Fruit fly (Drosophila melanogaster) whole organism, embryonic: ENCODE results near the gene CG8042.

Source experiments
- Ada2b ChIP-seq: fragments of 200-800 bp; sonication (Bioruptor generic); IDR thresholded peaks from 2 replicates; pipeline ENCODE4 v1.3.6; 2022; ENCODE audit warnings: missing biosample characterization, missing genetic modification characterization
- CG10431 ChIP-seq: fragments of 200-800 bp; sonication (Bioruptor generic); optimal IDR thresholded peaks from 3 replicates; lab custom pipeline; 2018; ENCODE audit warnings: missing biosample characterization, mild to moderate bottlenecking, missing genetic modification characterization
- CG11504 ChIP-seq: fragments of 200-800 bp; sonication (Bioruptor generic); optimal IDR thresholded peaks from 3 replicates; lab custom pipeline; 2019; ENCODE audit warnings: missing biosample characterization, mild to moderate bottlenecking, missing genetic modification characterization, moderate library complexity
- CG13123 ChIP-seq: fragments of 200-800 bp; sonication (Bioruptor generic); optimal IDR thresholded peaks from 2 replicates; lab custom pipeline; 2016; ENCODE audit warnings: missing biosample characterization, missing genetic modification characterization
- CG14667 ChIP-seq: fragments of 200-800 bp; sonication (Bioruptor generic); IDR thresholded peaks from 2 replicates; pipeline ENCODE4 v1.3.6; 2022; ENCODE audit warnings: missing biosample characterization, missing genetic modification characterization
- CG16815 ChIP-seq: fragments of 200-800 bp; sonication (Bioruptor generic); optimal IDR thresholded peaks from 3 replicates; lab custom pipeline; 2017; ENCODE audit warnings: missing biosample characterization, mild to moderate bottlenecking, missing genetic modification characterization
- CG17802 ChIP-seq: fragments of 200-800 bp; sonication (Bioruptor generic); optimal IDR thresholded peaks from 2 replicates; lab custom pipeline; 2018; ENCODE audit warnings: missing biosample characterization, mild to moderate bottlenecking, missing genetic modification characterization, moderate library complexity
- CG2129 ChIP-seq: fragments of 200-800 bp; sonication (Bioruptor generic); IDR thresholded peaks from 2 replicates; pipeline ENCODE4 v1.3.6; 2022; ENCODE audit warnings: missing biosample characterization, missing genetic modification characterization; ENCODE audit not compliant: partially characterized antibody
- CG2199 ChIP-seq: fragments of 200-800 bp; sonication (Bioruptor generic); IDR thresholded peaks from 3 replicates; pipeline ENCODE4 v1.3.6; 2022; ENCODE audit warnings: missing biosample characterization, missing genetic modification characterization
- CG30020 ChIP-seq: fragments of 200-800 bp; optimal IDR thresholded peaks from 2 replicates; lab custom pipeline; 2019; ENCODE audit warnings: missing biosample characterization, mild to moderate bottlenecking, missing genetic modification characterization, moderate library complexity
- CG32767 ChIP-seq: fragments of 200-800 bp; sonication (Bioruptor generic); IDR thresholded peaks from 2 replicates; pipeline ENCODE4 v1.3.6; 2022; ENCODE audit warnings: missing biosample characterization, missing genetic modification characterization
- CG34422 ChIP-seq: fragments of 200-800 bp; sonication (Bioruptor generic); IDR thresholded peaks from 3 replicates; pipeline ENCODE4 v1.3.6; 2022; ENCODE audit warnings: missing biosample characterization, missing genetic modification characterization
- CG3847 ChIP-seq: fragments of 200-800 bp; sonication (Bioruptor generic); IDR thresholded peaks from 2 replicates; pipeline ENCODE4 v1.3.6; 2022; ENCODE audit warnings: missing biosample characterization, missing genetic modification characterization
- Dek ChIP-seq: fragments of 200-800 bp; sonication (Bioruptor generic); optimal IDR thresholded peaks from 3 replicates; lab custom pipeline; 2019; ENCODE audit warnings: missing biosample characterization, mild to moderate bottlenecking, missing genetic modification characterization, moderate library complexity
- Drgx ChIP-seq: fragments of 200-800 bp; sonication (Bioruptor generic); IDR thresholded peaks from 2 replicates; pipeline ENCODE4 v1.3.6; 2022; ENCODE audit warnings: missing biosample characterization, missing genetic modification characterization
- NC2β ChIP-seq: fragments of 200-800 bp; sonication (Bioruptor generic); optimal IDR thresholded peaks from 2 replicates; lab custom pipeline; 2016; ENCODE audit warnings: missing biosample characterization, missing genetic modification characterization
- Pdp1 ChIP-seq, 2 experiments: fragments of 200-800 bp; sonication (Bioruptor generic); optimal IDR thresholded peaks; 3 replicates each; lab custom pipeline; 2016; ENCODE audit warnings: missing biosample characterization in 2 of 2, missing genetic modification characterization in 2 of 2, mild to moderate bottlenecking in 1 of 2, moderate library complexity in 1 of 2
- Trl ChIP-seq, 3 experiments: fragments of >200 bp in 2 of 3; fragments of 200-800 bp in 1 of 3; sonication (Bioruptor generic) in 1 of 3; optimal IDR thresholded peaks; 2 replicates in 1 of 3; 3 replicates in 2 of 3; lab custom pipeline; 2016 to 2017; ENCODE audit warnings: missing biosample characterization in 1 of 3, missing genetic modification characterization in 1 of 3
- Usf ChIP-seq: fragments of 200-800 bp; sonication (Bioruptor generic); optimal IDR thresholded peaks from 2 replicates; lab custom pipeline; 2017; ENCODE audit warnings: missing genotype, missing biosample characterization, missing genetic modification characterization
- Vsx1 ChIP-seq: fragments of 200-800 bp; sonication (Bioruptor generic); optimal IDR thresholded peaks from 2 replicates; lab custom pipeline; 2017; ENCODE audit warnings: missing biosample characterization, mild to moderate bottlenecking, missing genetic modification characterization, missing genetic modification reagents
- al ChIP-seq: fragments of 200-800 bp; sonication (Bioruptor generic); IDR thresholded peaks from 2 replicates; pipeline ENCODE4 v1.3.6; 2022; ENCODE audit warnings: missing biosample characterization, missing genetic modification characterization
- bsh ChIP-seq, 2 experiments: fragments of 200-800 bp; sonication (Bioruptor generic); optimal IDR thresholded peaks; 2 replicates each; lab custom pipeline; 2017 to 2018; ENCODE audit warnings: mild to moderate bottlenecking in 2 of 2, missing biosample characterization in 2 of 2, missing genetic modification characterization in 2 of 2, moderate library complexity in 1 of 2
- chinmo ChIP-seq: fragments of 200-800 bp; sonication (Bioruptor generic); IDR thresholded peaks from 4 replicates; pipeline ENCODE4 v1.3.6; 2022; ENCODE audit warnings: missing biosample characterization, missing genetic modification characterization; ENCODE audit not compliant: partially characterized antibody
- gem ChIP-seq: fragments of 200-800 bp; sonication (Bioruptor generic); optimal IDR thresholded peaks from 2 replicates; lab custom pipeline; 2019; ENCODE audit warnings: missing biosample characterization, mild to moderate bottlenecking, missing genetic modification characterization, moderate library complexity
- ken ChIP-seq: fragments of 200-800 bp; sonication (Bioruptor generic); IDR thresholded peaks from 3 replicates; pipeline ENCODE4 v1.3.6; 2022; ENCODE audit warnings: missing biosample characterization, missing genetic modification characterization
- nom ChIP-seq: fragments of 200-800 bp; sonication (Bioruptor generic); optimal IDR thresholded peaks from 2 replicates; lab custom pipeline; 2017; ENCODE audit warnings: missing biosample characterization, missing genetic modification characterization, mild to moderate bottlenecking, moderate library complexity, missing genetic modification reagents
- prd ChIP-seq, 3 experiments: fragments of >200 bp in 2 of 3; fragments of 200-800 bp in 1 of 3; sonication (Bioruptor generic) in 1 of 3; optimal IDR thresholded peaks in 2 of 3; IDR thresholded peaks in 1 of 3; 2 replicates in 2 of 3; 3 replicates in 1 of 3; pipeline versions ENCODE4 v1.3.6 to Lab custom; 2017 to 2022; ENCODE audit warnings: missing biosample characterization in 1 of 3, missing genetic modification characterization in 1 of 3
- repo ChIP-seq: fragments of 200-800 bp; sonication (Bioruptor generic); optimal IDR thresholded peaks from 2 replicates; lab custom pipeline; 2016; ENCODE audit warnings: missing biosample characterization, missing genetic modification characterization
- slou ChIP-seq: fragments of 200-800 bp; sonication (Bioruptor generic); optimal IDR thresholded peaks from 3 replicates; lab custom pipeline; 2016; ENCODE audit warnings: missing biosample characterization, missing genetic modification characterization
- so ChIP-seq: fragments of 200-800 bp; sonication (Bioruptor generic); IDR thresholded peaks from 3 replicates; pipeline ENCODE4 v1.3.6; 2022; ENCODE audit warnings: missing biosample characterization, missing genetic modification characterization
- stwl ChIP-seq: fragments of 200-800 bp; sonication (Bioruptor generic); optimal IDR thresholded peaks from 3 replicates; lab custom pipeline; 2018; ENCODE audit warnings: missing biosample characterization, mild to moderate bottlenecking, missing genetic modification characterization, moderate library complexity
- tap ChIP-seq: fragments of 200-800 bp; optimal IDR thresholded peaks from 3 replicates; lab custom pipeline; 2019; ENCODE audit warnings: missing biosample characterization, mild to moderate bottlenecking, missing genetic modification characterization, moderate library complexity
- tin ChIP-seq: fragments of 200-800 bp; sonication (Bioruptor generic); optimal IDR thresholded peaks from 3 replicates; lab custom pipeline; 2016; ENCODE audit warnings: missing biosample characterization, missing genetic modification characterization
- tup ChIP-seq: fragments of 200-800 bp; sonication (Bioruptor generic); optimal IDR thresholded peaks from 2 replicates; lab custom pipeline; 2016; ENCODE audit warnings: missing biosample characterization, mild to moderate bottlenecking, missing genetic modification characterization, moderate library complexity
- vfl ChIP-seq: fragments of 200-800 bp; sonication (Bioruptor generic); optimal IDR thresholded peaks from 2 replicates; lab custom pipeline; 2016; ENCODE audit warnings: missing biosample characterization, missing genetic modification characterization

Gene CG8042

dm6 chr3L:8018665-8019070 is 43.9 kb upstream of the CG8042 start (continued):
- peak in 1 of 2 experiments; percentile 47 for TF ChIP-seq Pdp1 (GFP tag; optimal IDR thresholded peaks at IDR 0.05; lab: Kevin White, UChicago)
- TF ChIP-seq tap = peak; percentile 23
- TF ChIP-seq NC2β (GFP tag; lab: Kevin White, UChicago) = no peak

DNA sequence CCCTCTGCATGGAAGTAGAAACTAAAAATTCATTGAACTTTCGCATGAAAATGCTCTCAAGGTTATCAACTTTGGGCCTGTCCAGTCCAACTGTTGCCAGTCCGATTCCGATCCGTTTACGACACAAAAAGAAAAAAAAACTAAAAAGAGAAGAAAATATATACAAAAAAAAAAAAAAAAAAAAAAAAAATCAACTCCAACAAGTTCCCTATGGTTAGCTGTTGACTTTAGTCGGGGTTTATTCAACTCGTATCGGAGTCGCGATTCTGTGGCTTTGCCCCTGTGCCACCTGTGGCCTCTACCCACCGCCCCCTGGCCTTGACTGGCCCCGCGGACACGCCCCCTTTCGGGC is 39.0 kb upstream of the CG8042 start:
- no peak for TF ChIP-seq CG32767 (GFP tag; lab: Robert Waterston, UW)
- peak; percentile 98 for TF ChIP-seq nom (GFP tag; lab: Kevin White, UChicago)
- TF ChIP-seq CG13123 (GFP tag; lab: Kevin White, UChicago) = no peak
- TF ChIP-seq bsh (GFP tag; optimal IDR thresholded peaks at IDR 0.05; lab: Kevin White, UChicago) = peak in 1 of 2 experiments; percentile 47
- TF ChIP-seq prd (optimal IDR thresholded peaks at IDR 0.05; lab: Kevin White, UChicago) = no peak
- no peak for TF ChIP-seq prd (GFP tag; IDR thresholded peaks at IDR 0.05; lab: Robert Waterston, UW)
- TF ChIP-seq al (GFP tag; lab: Robert Waterston, UW) = no peak
- 0 out of 4 replicates have a peak, but pooled peaks have one; percentile 41 for TF ChIP-seq chinmo
- no peak for TF ChIP-seq CG34422 (GFP tag; lab: Robert Waterston, UW)
- no peak for TF ChIP-seq tup (GFP tag; lab: Kevin White, UChicago)
- no peak for TF ChIP-seq CG3847 (GFP tag; lab: Robert Waterston, UW)
- TF ChIP-seq Drgx (GFP tag; lab: Robert Waterston, UW) = peak; percentile 25; the same call in 1 of the 2 replicates
- no peak for TF ChIP-seq Trl (optimal IDR thresholded peaks at IDR 0.05; lab: Kevin White, UChicago)
- TF ChIP-seq Trl (GFP tag; optimal IDR thresholded peaks at IDR 0.05; lab: Kevin White, UChicago) = no peak
- no peak for TF ChIP-seq Dek (tag; lab: Kevin White, UChicago)
- TF ChIP-seq Vsx1 (GFP tag; lab: Kevin White, UChicago) = no peak
- 0 out of 3 replicates have a peak, but pooled peaks have one; percentile 19 for TF ChIP-seq ken
- no peak for TF ChIP-seq CG14667 (GFP tag; lab: Robert Waterston, UW)
- TF ChIP-seq tin = no peak
- TF ChIP-seq repo = no peak
- no peak for TF ChIP-seq vfl

DNA sequence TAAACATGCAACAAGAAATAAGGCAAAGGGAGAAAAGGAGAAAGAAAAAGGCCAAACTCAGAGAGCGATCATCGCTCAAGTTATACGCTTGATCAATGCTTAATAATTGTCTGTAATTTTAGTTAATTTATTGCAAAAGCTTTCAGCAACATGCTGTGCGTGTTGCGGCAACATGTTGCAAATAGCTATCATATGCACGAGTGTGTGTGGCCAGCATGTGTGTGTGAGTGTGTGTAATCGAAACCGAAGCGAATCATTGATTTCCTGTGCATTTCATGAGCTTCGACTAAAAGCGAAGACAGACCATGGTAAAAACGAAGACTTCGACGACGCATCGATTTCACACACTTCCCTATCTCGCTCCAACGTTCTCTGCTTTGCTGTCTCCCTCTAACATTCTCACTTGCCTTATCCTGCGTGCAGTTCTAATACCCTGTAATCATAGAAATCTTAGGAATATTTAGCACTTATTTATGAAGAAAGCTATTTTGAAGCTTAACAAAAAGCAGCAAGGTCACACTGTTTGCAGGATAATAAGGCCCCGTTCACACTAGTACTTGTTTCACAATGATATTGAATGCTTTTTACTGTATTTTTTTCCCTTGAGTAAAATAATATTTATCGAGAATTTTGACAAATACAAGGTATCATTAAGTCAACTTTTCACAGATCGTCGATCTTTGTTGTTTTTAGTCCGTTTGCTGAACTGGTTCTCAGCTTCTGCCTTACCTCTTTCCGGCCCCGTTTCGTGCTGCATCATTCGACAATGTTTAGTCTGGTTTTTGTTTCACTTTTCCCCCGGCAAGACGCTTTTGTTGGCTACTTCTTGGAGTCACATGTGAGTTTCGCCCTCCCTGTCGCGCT is 38.4 kb upstream of the CG8042 start:
- TF ChIP-seq CG17802 (tag; lab: Kevin White, UChicago) = peak; percentile 88
- TF ChIP-seq CG30020 (tag; lab: Kevin White, UChicago) = no peak
- TF ChIP-seq CG3847 (GFP tag; lab: Robert Waterston, UW) = no peak
- TF ChIP-seq slou (GFP tag; lab: Kevin White, UChicago) = no peak
- no peak for TF ChIP-seq Ada2b
- no peak for TF ChIP-seq CG2129 (GFP tag; lab: Robert Waterston, UW)
- TF ChIP-seq gem (tag; lab: Kevin White, UChicago) = no peak
- peak; percentile 96 for TF ChIP-seq CG11504 (tag; lab: Kevin White, UChicago)
- peak; percentile 36 for TF ChIP-seq stwl (tag; lab: Kevin White, UChicago)
- TF ChIP-seq, all 482 proteins: peak for 3

dm6 chr3L:8005770-8006169 is 31.0 kb upstream of the CG8042 start:
- TF ChIP-seq CG10431 (GFP tag; lab: Kevin White, UChicago) = peak; percentile 51
- TF ChIP-seq CG2199 (GFP tag; lab: Robert Waterston, UW) = peak; percentile 44; the same call in 1 of the 3 replicates
- peak; percentile 52; the same call in 1 of the 3 replicates for TF ChIP-seq so (GFP tag; lab: Robert Waterston, UW)
- 0 out of 4 replicates have a peak, but pooled peaks have one; percentile 53 for TF ChIP-seq chinmo
- no peak for TF ChIP-seq Usf (GFP tag; lab: Kevin White, UChicago)
- TF ChIP-seq CG16815 = no peak
